Worm (Caenorhabditis elegans) whole organism, mixed stage, embryonic: ENCODE results near the gene cdk-1.

Experiments
- nhr-237 ChIP-seq: fragments of 150-350 bp; optimal IDR thresholded peaks from 2 replicates; lab custom pipeline; 2014; ENCODE audit warnings: missing biosample characterization, missing genetic modification characterization
- nhr-28 ChIP-seq: fragments of 150-350 bp; optimal IDR thresholded peaks from 2 replicates; lab custom pipeline; 2014; ENCODE audit warnings: missing biosample characterization, missing genetic modification characterization
- snpc-4 ChIP-seq: fragments of 150-350 bp; optimal IDR thresholded peaks from 2 replicates; lab custom pipeline; 2014; ENCODE audit warnings: missing biosample characterization, missing genetic modification characterization
- sptf-1 ChIP-seq: sonication (generic microtip); optimal IDR thresholded peaks from 2 replicates; lab custom pipeline; 2017; ENCODE audit warnings: mild to moderate bottlenecking, missing genetic modification characterization, moderate library complexity, missing compliant biosample characterization

DNA sequence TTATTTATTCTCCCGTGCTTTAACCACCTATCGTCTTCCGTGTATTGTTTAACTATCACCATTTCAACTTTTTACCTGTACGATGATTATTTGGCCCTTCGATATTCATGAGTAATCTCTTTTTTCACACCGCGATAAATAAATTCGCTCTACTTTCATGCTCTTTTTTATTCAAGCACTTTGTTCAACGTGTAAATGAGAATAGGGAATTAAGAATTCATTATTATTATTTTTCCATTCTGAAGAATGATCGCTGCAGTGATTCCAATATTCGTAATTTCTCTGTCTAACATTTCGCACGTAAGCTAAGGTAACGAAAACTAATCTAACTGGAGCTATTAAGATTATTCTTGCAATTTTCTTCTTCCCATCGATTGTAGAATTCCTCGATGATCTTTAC, 1.4 kb downstream of the cdk-1 start, which contains the start of gene T05G5.4:
- TF ChIP-seq nhr-28 (tag; lab: Kevin White, UChicago) (no peak), sptf-1 (tag; lab: Kevin White, UChicago) (no peak), nhr-237 (tag; lab: Kevin White, UChicago) (no peak), snpc-4 (tag; lab: Kevin White, UChicago) (no peak)
